Worm (Caenorhabditis elegans): ENCODE data around the gene lido-10.

lido-10 gene

DNA sequence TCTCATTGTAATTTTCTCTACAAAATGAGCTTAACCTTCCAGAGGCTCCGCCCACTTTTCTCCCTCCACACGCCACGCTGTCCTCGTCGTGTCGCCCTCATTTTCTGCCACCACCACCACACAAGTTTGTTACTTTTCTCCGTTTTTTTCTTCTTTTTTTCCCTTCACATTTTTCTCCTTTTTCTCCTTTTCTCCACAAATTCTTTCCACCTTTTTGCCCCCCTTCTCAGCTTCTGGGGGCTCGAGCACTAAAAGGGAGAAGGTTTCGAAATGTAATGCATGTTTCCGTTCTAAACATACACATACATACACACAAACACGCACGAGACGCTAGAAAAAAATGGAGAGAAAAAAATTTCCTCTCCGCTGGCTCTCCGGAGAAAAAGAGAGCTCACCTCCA is 25.7 kb upstream of the lido-10 start, which contains the start of gene nhr-88 (continued):
- TF ChIP-seq D1046.2 (GFP tag; IDR thresholded peaks at IDR 0.05) (no peak), cey-2 (tag; optimal IDR thresholded peaks at IDR 0.05; ENCODE audit: borderline replicate concordance, insufficient read depth) (no peak), nhr-6 (tag; optimal IDR thresholded peaks at IDR 0.05) (no peak), arid-1 (GFP tag; conservative IDR thresholded peaks at IDR 0.05) (no peak), duxl-1 (tag; optimal IDR thresholded peaks at IDR 0.05; ENCODE audit: poor library complexity) (no peak), sdz-12 (GFP tag; optimal IDR thresholded peaks at IDR 0.05) (peak; percentile 47), spr-1 (tag; optimal IDR thresholded peaks at IDR 0.05) (no peak)

ce11 chrII:2977652-2978051 is 24.7 kb upstream of the lido-10 start:
- TF ChIP-seq nhr-48 (tag; optimal IDR thresholded peaks at IDR 0.05), result no peak
- no peak for TF ChIP-seq sdz-12 (GFP tag; optimal IDR thresholded peaks at IDR 0.05)
- TF ChIP-seq lsy-2 (tag; optimal IDR thresholded peaks at IDR 0.05), result no peak
- TF ChIP-seq nhr-111 (GFP tag; optimal IDR thresholded peaks at IDR 0.05), result no peak
- TF ChIP-seq lin-29 (GFP tag; IDR thresholded peaks at IDR 0.05), result no peak
- no peak for TF ChIP-seq ctbp-1 (GFP tag; IDR thresholded peaks at IDR 0.05)
- TF ChIP-seq zag-1 (tag; optimal IDR thresholded peaks at IDR 0.05), result no peak
- TF ChIP-seq T26A8.4 (GFP tag; IDR thresholded peaks at IDR 0.05), result no peak

ce11 chrII:2979061-2979460 is 23.2 kb upstream of the lido-10 start:
- no peak for TF ChIP-seq aha-1 (tag)
- TF ChIP-seq Y105C5A.15 (GFP tag; IDR thresholded peaks at IDR 0.05), result 0 out of 2 replicates have a peak, but pooled peaks have one; percentile 47

ce11 chrII:2984383-2984782 is 17.9 kb upstream of the lido-10 start:
- TF ChIP-seq aha-1 (tag), result peak; percentile 93
- TF ChIP-seq arid-1 (GFP tag; conservative IDR thresholded peaks at IDR 0.05), result no peak

- TF ChIP-seq sdz-12 (GFP tag; optimal IDR thresholded peaks at IDR 0.05) (peak; percentile 16), cey-2 (tag; optimal IDR thresholded peaks at IDR 0.05; ENCODE audit: borderline replicate concordance, insufficient read depth) (no peak), set-16 (GFP tag; IDR thresholded peaks at IDR 0.05) (peak; percentile 91), daf-16 (GFP tag; optimal IDR thresholded peaks at IDR 0.05) (no peak), daf-16 (tag; optimal IDR thresholded peaks at IDR 0.05) (no peak), aha-1 (tag) (peak; percentile 16), mxl-2 (GFP tag; conservative IDR thresholded peaks at IDR 0.05) (no peak)
These were observed 16.9 kb upstream of the lido-10 start for ce11 chrII:2985446-2985845.

DNA sequence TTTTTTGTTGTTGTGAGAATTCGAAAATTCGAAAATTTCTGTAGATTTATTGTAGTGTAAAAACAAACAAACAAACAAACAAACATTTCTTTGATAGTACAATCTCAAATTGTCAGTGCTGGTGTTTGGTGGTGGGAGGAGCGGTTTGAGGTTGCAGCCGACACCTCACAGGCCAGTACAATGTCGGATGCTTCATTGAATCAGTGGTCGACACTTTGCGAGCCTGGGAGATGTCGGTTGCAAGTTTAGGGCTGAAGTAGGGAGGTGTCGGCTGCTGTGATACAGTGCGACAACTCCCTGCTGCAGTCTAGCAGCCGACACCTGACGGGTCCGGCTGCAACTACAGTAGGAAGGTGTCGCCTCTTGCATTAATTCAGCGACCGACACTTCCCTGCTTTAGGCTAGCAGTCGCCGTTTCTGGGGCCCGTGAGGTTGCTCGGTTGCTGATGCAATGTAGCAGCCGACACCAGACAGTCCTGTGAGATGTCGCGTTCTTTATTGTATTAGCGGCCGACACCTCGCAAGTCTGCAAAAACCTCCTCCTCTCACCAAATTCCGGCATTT is 16.3 kb upstream of the lido-10 start:
- no peak for TF ChIP-seq pha-4 (GFP tag; IDR thresholded peaks at IDR 0.05)
- TF ChIP-seq pha-4 (tag; optimal IDR thresholded peaks at IDR 0.05), result no peak
- TF ChIP-seq nhr-111 (GFP tag; optimal IDR thresholded peaks at IDR 0.05), result no peak
- TF ChIP-seq T26A8.4 (GFP tag; IDR thresholded peaks at IDR 0.05), result no peak
- peak; percentile 37 for TF ChIP-seq lin-13 (GFP tag; optimal IDR thresholded peaks at IDR 0.05)
- peak in 1 of 2 experiments; percentile 1 for TF ChIP-seq lsy-2 (tag; optimal IDR thresholded peaks at IDR 0.05)
- no peak for TF ChIP-seq fos-1 (tag; optimal IDR thresholded peaks at IDR 0.05)
- no peak for TF ChIP-seq ama-1 (optimal IDR thresholded peaks at IDR 0.05)
- TF ChIP-seq dmd-8 (GFP tag; IDR thresholded peaks at IDR 0.05), result peak; percentile 36; the same call in 1 of the 2 replicates
- no peak for TF ChIP-seq daf-12 (tag; optimal IDR thresholded peaks at IDR 0.05)
- no peak for TF ChIP-seq nhr-76 (tag; optimal IDR thresholded peaks at IDR 0.05)
- no peak for TF ChIP-seq ceh-20 (GFP tag; IDR thresholded peaks at IDR 0.05)
- TF ChIP-seq D1046.2 (GFP tag; IDR thresholded peaks at IDR 0.05), result no peak
- TF ChIP-seq nhr-28 (tag; optimal IDR thresholded peaks at IDR 0.05), result no peak
- no peak for TF ChIP-seq lin-39 (tag; optimal IDR thresholded peaks at IDR 0.05)
- TF ChIP-seq lin-38 (GFP tag; IDR thresholded peaks at IDR 0.05), result 0 out of 2 replicates have a peak, but pooled peaks have one; percentile 9
- no peak for TF ChIP-seq F49E8.2 (tag; optimal IDR thresholded peaks at IDR 0.05; ENCODE audit: borderline replicate concordance)
- peak; percentile 61 for TF ChIP-seq set-16 (GFP tag; IDR thresholded peaks at IDR 0.05)
- TF ChIP-seq lin-29 (GFP tag; IDR thresholded peaks at IDR 0.05), result no peak
- TF ChIP-seq ceh-62 (tag; optimal IDR thresholded peaks at IDR 0.05), result no peak
- TF ChIP-seq daf-19 (GFP tag; conservative IDR thresholded peaks at IDR 0.05), result no peak
- no peak for TF ChIP-seq dpl-1 (GFP tag; optimal IDR thresholded peaks at IDR 0.05)
- no peak for TF ChIP-seq dmd-6 (GFP tag; IDR thresholded peaks at IDR 0.05)
- TF ChIP-seq attf-4 (tag; optimal IDR thresholded peaks at IDR 0.05), result no peak
- no peak for TF ChIP-seq arid-1 (GFP tag; conservative IDR thresholded peaks at IDR 0.05)
- TF ChIP-seq tra-1 (GFP tag; IDR thresholded peaks at IDR 0.05), result 0 out of 2 replicates have a peak, but pooled peaks have one; percentile 16
- no peak for TF ChIP-seq ztf-7 (tag; optimal IDR thresholded peaks at IDR 0.05)
- TF ChIP-seq tag-97 (GFP tag; IDR thresholded peaks at IDR 0.05), result no peak
- peak; percentile 9 for TF ChIP-seq aha-1 (tag)
- no peak for TF ChIP-seq spr-1 (tag; optimal IDR thresholded peaks at IDR 0.05)
